Worm (Caenorhabditis elegans) whole organism, midembryonic: ENCODE results near the gene zipt-2.1.

Experiments used
- T22C8.4 ChIP-seq: fragments of 200-800 bp; sonication (Bioruptor generic); IDR thresholded peaks from 2 replicates; pipeline ENCODE4 v1.3.6; 2022; ENCODE audit warnings: missing genetic modification characterization, missing compliant biosample characterization
- flt-1 ChIP-seq: fragments of 200-800 bp; sonication (Bioruptor generic); IDR thresholded peaks from 2 replicates; pipeline ENCODE4 v1.3.6; 2022; ENCODE audit warnings: missing genetic modification characterization, missing compliant biosample characterization
- ref-1 ChIP-seq: fragments of 200-800 bp; sonication (Bioruptor generic); conservative IDR thresholded peaks from 2 replicates; pipeline ENCODE4 v1.3.6; 2022; ENCODE audit warnings: missing genetic modification reagents, missing genetic modification characterization, missing compliant biosample characterization
- ztf-29 ChIP-seq: fragments of 200-800 bp; sonication (Bioruptor generic); IDR thresholded peaks from 2 replicates; pipeline ENCODE4 v1.3.6; 2022; ENCODE audit warnings: missing genetic modification reagents, missing genetic modification characterization, missing compliant biosample characterization

DNA sequence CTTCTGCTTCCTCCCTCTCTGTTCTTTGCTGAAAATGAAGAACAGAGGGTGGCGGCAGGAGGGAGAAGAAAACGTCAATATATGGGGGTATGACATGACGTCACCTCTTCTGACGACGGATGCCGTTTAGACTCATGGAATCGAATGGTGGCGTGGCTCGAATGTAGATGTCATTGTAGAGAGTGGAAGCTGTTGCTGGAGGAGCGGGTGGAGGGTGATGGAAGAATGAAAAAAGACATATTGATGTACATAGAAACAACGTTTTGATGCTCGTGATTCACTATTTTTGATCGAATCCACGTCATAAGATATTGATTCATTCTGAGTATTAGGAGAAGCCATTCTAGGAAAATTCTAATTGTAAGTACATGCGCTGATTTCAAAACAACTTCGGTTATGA, 19.6 kb downstream of the zipt-2.1 start:
- no peak for TF ChIP-seq T22C8.4 (GFP tag; lab: Robert Waterston, UW)
- TF ChIP-seq ref-1 (GFP tag; lab: Robert Waterston, UW): no peak
- TF ChIP-seq ztf-29 (GFP tag; lab: Robert Waterston, UW): no peak
- no peak for TF ChIP-seq flt-1 (GFP tag; lab: Robert Waterston, UW)
